Fruit fly (Drosophila melanogaster) whole organism, embryonic: ENCODE results near the gene CG4730.

ENCODE experiments used
- ATbp ChIP-seq: fragments of 200-800 bp; sonication (Bioruptor generic); optimal IDR thresholded peaks from 2 replicates; lab custom pipeline; 2017; ENCODE audit warnings: missing biosample characterization, mild to moderate bottlenecking, missing genetic modification characterization, missing genetic modification reagents
- Antp ChIP-seq: fragments of 200-800 bp; sonication (Bioruptor generic); optimal IDR thresholded peaks from 3 replicates; lab custom pipeline; 2016; ENCODE audit warnings: missing biosample characterization, missing genetic modification characterization
- CG10979 ChIP-seq: fragments of 200-800 bp; sonication (Bioruptor generic); optimal IDR thresholded peaks from 2 replicates; lab custom pipeline; 2018; ENCODE audit warnings: missing biosample characterization, mild to moderate bottlenecking, missing genetic modification characterization, moderate library complexity
- CG13287 ChIP-seq: fragments of 200-800 bp; sonication (Bioruptor generic); IDR thresholded peaks from 2 replicates; pipeline ENCODE4 v1.3.6; 2022; ENCODE audit warnings: missing biosample characterization, missing genetic modification characterization; ENCODE audit not compliant: partially characterized antibody
- CG17385 ChIP-seq: fragments of 200-800 bp; sonication (Bioruptor generic); optimal IDR thresholded peaks from 3 replicates; lab custom pipeline; 2018; ENCODE audit warnings: missing biosample characterization, mild to moderate bottlenecking, missing genetic modification characterization
- CG18619 ChIP-seq: fragments of 200-800 bp; sonication (Bioruptor generic); optimal IDR thresholded peaks from 3 replicates; lab custom pipeline; 2017; ENCODE audit warnings: missing biosample characterization, mild to moderate bottlenecking, missing genetic modification characterization
- CG2875 ChIP-seq: fragments of 200-800 bp; sonication (Bioruptor generic); optimal IDR thresholded peaks from 2 replicates; lab custom pipeline; 2017; ENCODE audit warnings: missing biosample characterization, mild to moderate bottlenecking, missing genetic modification characterization, missing genetic modification reagents
- CG30431 ChIP-seq: fragments of 200-800 bp; sonication (Bioruptor generic); optimal IDR thresholded peaks from 2 replicates; lab custom pipeline; 2017; ENCODE audit warnings: missing biosample characterization, missing genetic modification characterization
- CG32767 ChIP-seq: fragments of 200-800 bp; sonication (Bioruptor generic); IDR thresholded peaks from 2 replicates; pipeline ENCODE4 v1.3.6; 2022; ENCODE audit warnings: missing biosample characterization, missing genetic modification characterization
- CG3838 ChIP-seq: fragments of 200-800 bp; sonication (Bioruptor generic); optimal IDR thresholded peaks from 3 replicates; lab custom pipeline; 2016; ENCODE audit warnings: missing biosample characterization, missing genetic modification characterization
- CG3847 ChIP-seq: fragments of 200-800 bp; sonication (Bioruptor generic); IDR thresholded peaks from 2 replicates; pipeline ENCODE4 v1.3.6; 2022; ENCODE audit warnings: missing biosample characterization, missing genetic modification characterization
- CG4282 ChIP-seq: fragments of 200-800 bp; sonication (Bioruptor generic); optimal IDR thresholded peaks from 2 replicates; lab custom pipeline; 2016; ENCODE audit warnings: missing biosample characterization, missing genetic modification characterization
- CG5180 ChIP-seq: fragments of 200-800 bp; sonication (Bioruptor generic); optimal IDR thresholded peaks from 3 replicates; lab custom pipeline; 2017; ENCODE audit warnings: missing biosample characterization, missing genetic modification characterization, mild to moderate bottlenecking, moderate library complexity, missing genetic modification reagents
- CG6791 ChIP-seq: fragments of 200-800 bp; sonication (Bioruptor generic); IDR thresholded peaks from 3 replicates; pipeline ENCODE4 v1.3.6; 2022; ENCODE audit warnings: missing biosample characterization, missing genetic modification characterization; ENCODE audit not compliant: partially characterized antibody
- CG7928 ChIP-seq: fragments of 200-800 bp; sonication (Bioruptor generic); optimal IDR thresholded peaks from 2 replicates; lab custom pipeline; 2017; ENCODE audit warnings: missing biosample characterization, mild to moderate bottlenecking, missing genetic modification characterization
- CG8089 ChIP-seq: fragments of 200-800 bp; sonication (Bioruptor generic); optimal IDR thresholded peaks from 3 replicates; lab custom pipeline; 2016; ENCODE audit warnings: missing biosample characterization, missing genetic modification characterization
- CG8478 ChIP-seq: fragments of >200 bp; optimal IDR thresholded peaks from 2 replicates; lab custom pipeline; 2018
- CG8924 ChIP-seq: fragments of 200-800 bp; optimal IDR thresholded peaks from 3 replicates; lab custom pipeline; 2019; ENCODE audit warnings: missing biosample characterization, mild to moderate bottlenecking, missing genetic modification characterization, moderate library complexity
- CG9215 ChIP-seq: fragments of 200-800 bp; sonication (Bioruptor generic); IDR thresholded peaks from 2 replicates; pipeline ENCODE4 v1.3.6; 2022; ENCODE audit warnings: missing biosample characterization, missing genetic modification characterization
- CG9797 ChIP-seq: fragments of 200-800 bp; sonication (Bioruptor generic); optimal IDR thresholded peaks from 3 replicates; lab custom pipeline; 2018; ENCODE audit warnings: missing biosample characterization, mild to moderate bottlenecking, missing genetic modification characterization
- CG9932 ChIP-seq: fragments of 200-800 bp; sonication (Bioruptor generic); IDR thresholded peaks from 2 replicates; pipeline ENCODE4 v1.3.6; 2022; ENCODE audit warnings: missing biosample characterization, missing genetic modification characterization
- Dfd ChIP-seq, 2 experiments: fragments of >200 bp; optimal IDR thresholded peaks; 2 replicates each; lab custom pipeline; 2017; ENCODE audit warnings: missing biosample characterization in 2 of 2, missing genetic modification characterization in 2 of 2
- Fer1 ChIP-seq: fragments of 200-800 bp; sonication (Bioruptor generic); optimal IDR thresholded peaks from 2 replicates; lab custom pipeline; 2017; ENCODE audit warnings: missing biosample characterization, mild to moderate bottlenecking, missing genetic modification characterization
- Fer2 ChIP-seq: fragments of 200-800 bp; sonication (Bioruptor generic); optimal IDR thresholded peaks from 2 replicates; lab custom pipeline; 2018; ENCODE audit warnings: missing biosample characterization, mild to moderate bottlenecking, missing genetic modification characterization, moderate library complexity
- Gsc ChIP-seq: fragments of 200-800 bp; sonication (Bioruptor generic); IDR thresholded peaks from 2 replicates; pipeline ENCODE4 v1.3.6; 2022; ENCODE audit warnings: missing biosample characterization, missing genetic modification characterization
- Kr ChIP-seq: fragments of 200-800 bp; sonication (Bioruptor generic); optimal IDR thresholded peaks from 2 replicates; lab custom pipeline; 2017; ENCODE audit warnings: missing biosample characterization, mild to moderate bottlenecking, missing genetic modification characterization
- Ptx1 ChIP-seq: fragments of 200-800 bp; sonication (Bioruptor generic); IDR thresholded peaks from 2 replicates; pipeline ENCODE4 v1.3.6; 2022; ENCODE audit warnings: missing biosample characterization, missing genetic modification characterization
- Six4 ChIP-seq: fragments of 200-800 bp; sonication (Bioruptor generic); optimal IDR thresholded peaks from 2 replicates; lab custom pipeline; 2016; ENCODE audit warnings: missing biosample characterization, missing genetic modification characterization
- Spps ChIP-seq: fragments of 200-800 bp; sonication (Bioruptor generic); optimal IDR thresholded peaks from 2 replicates; lab custom pipeline; 2018; ENCODE audit warnings: missing biosample characterization, mild to moderate bottlenecking, missing genetic modification characterization
- Xrp1 ChIP-seq: fragments of 200-800 bp; sonication (Bioruptor generic); IDR thresholded peaks from 2 replicates; pipeline ENCODE4 v1.3.6; 2022; ENCODE audit warnings: missing biosample characterization, missing genetic modification characterization
- abd-A ChIP-seq: fragments of 200-800 bp; sonication (Bioruptor generic); optimal IDR thresholded peaks from 3 replicates; lab custom pipeline; 2019; ENCODE audit warnings: missing biosample characterization, mild to moderate bottlenecking, missing genetic modification characterization, moderate library complexity
- al ChIP-seq: fragments of 200-800 bp; sonication (Bioruptor generic); IDR thresholded peaks from 2 replicates; pipeline ENCODE4 v1.3.6; 2022; ENCODE audit warnings: missing biosample characterization, missing genetic modification characterization
- ash1 ChIP-seq: fragments of 200-800 bp; sonication (Bioruptor generic); optimal IDR thresholded peaks from 2 replicates; lab custom pipeline; 2018; ENCODE audit warnings: missing biosample characterization, mild to moderate bottlenecking, missing genetic modification characterization
- bab2 ChIP-seq: fragments of 200-800 bp; sonication (Bioruptor generic); optimal IDR thresholded peaks from 2 replicates; lab custom pipeline; 2016; ENCODE audit warnings: missing biosample characterization, missing genetic modification characterization
- cato ChIP-seq: fragments of 200-800 bp; sonication (Bioruptor generic); optimal IDR thresholded peaks from 2 replicates; lab custom pipeline; 2016; ENCODE audit warnings: missing biosample characterization, missing genetic modification characterization, borderline replicate concordance
- caup ChIP-seq: fragments of 200-800 bp; sonication (Bioruptor generic); optimal IDR thresholded peaks from 3 replicates; lab custom pipeline; 2017; ENCODE audit warnings: missing biosample characterization, mild to moderate bottlenecking, missing genetic modification characterization, moderate library complexity; ENCODE audit not compliant: severe bottlenecking
- chm ChIP-seq: fragments of 200-800 bp; sonication (Bioruptor generic); IDR thresholded peaks from 2 replicates; pipeline ENCODE4 v1.3.6; 2022; ENCODE audit warnings: missing biosample characterization, missing genetic modification characterization
- eve ChIP-seq, 2 experiments: fragments of >200 bp; optimal IDR thresholded peaks; 2 replicates each; lab custom pipeline; 2017; ENCODE audit warnings: missing biosample characterization in 2 of 2, missing genetic modification characterization in 2 of 2
- gsb-n ChIP-seq: fragments of 200-800 bp; sonication (Bioruptor generic); optimal IDR thresholded peaks from 3 replicates; lab custom pipeline; 2018; ENCODE audit warnings: missing biosample characterization, mild to moderate bottlenecking, missing genetic modification characterization
- luna ChIP-seq: fragments of 200-800 bp; sonication (Bioruptor generic); optimal IDR thresholded peaks from 2 replicates; lab custom pipeline; 2016; ENCODE audit warnings: missing biosample characterization, missing genetic modification characterization
- pfk ChIP-seq: fragments of 200-800 bp; sonication (Bioruptor generic); optimal IDR thresholded peaks from 2 replicates; lab custom pipeline; 2018; ENCODE audit warnings: missing biosample characterization, mild to moderate bottlenecking, missing genetic modification characterization, moderate library complexity
- pho ChIP-seq: fragments of 200-800 bp; sonication (Bioruptor generic); optimal IDR thresholded peaks from 2 replicates; lab custom pipeline; 2016; ENCODE audit warnings: missing biosample characterization, missing genetic modification characterization
- pnt ChIP-seq: fragments of 200-800 bp; sonication (Bioruptor generic); optimal IDR thresholded peaks from 3 replicates; lab custom pipeline; 2016; ENCODE audit warnings: missing biosample characterization, missing genetic modification characterization
- pzg ChIP-seq: fragments of 200-800 bp; sonication (Bioruptor generic); optimal IDR thresholded peaks from 3 replicates; lab custom pipeline; 2018; ENCODE audit warnings: missing biosample characterization, mild to moderate bottlenecking, missing genetic modification characterization, moderate library complexity
- sd ChIP-seq: fragments of 200-800 bp; sonication (Bioruptor generic); optimal IDR thresholded peaks from 3 replicates; lab custom pipeline; 2018; ENCODE audit warnings: missing biosample characterization, mild to moderate bottlenecking, missing genetic modification characterization, moderate library complexity
- sr ChIP-seq: fragments of 200-800 bp; sonication (Bioruptor generic); IDR thresholded peaks from 3 replicates; pipeline ENCODE4 v1.3.6; 2022; ENCODE audit warnings: missing biosample characterization, missing genetic modification characterization
- sug ChIP-seq: fragments of 200-800 bp; optimal IDR thresholded peaks from 2 replicates; lab custom pipeline; 2019; ENCODE audit warnings: missing biosample characterization, mild to moderate bottlenecking, missing genetic modification characterization, moderate library complexity
- tio ChIP-seq: fragments of 200-800 bp; sonication (Bioruptor generic); optimal IDR thresholded peaks from 2 replicates; lab custom pipeline; 2017; ENCODE audit warnings: missing biosample characterization, missing genetic modification characterization, inconsistent platforms
- toy ChIP-seq: fragments of 200-800 bp; sonication (Bioruptor generic); IDR thresholded peaks from 2 replicates; pipeline ENCODE4 v1.3.6; 2022; ENCODE audit warnings: missing biosample characterization, missing genetic modification characterization
- unc-4 ChIP-seq: fragments of 200-800 bp; sonication (Bioruptor generic); IDR thresholded peaks from 2 replicates; pipeline ENCODE4 v1.3.6; 2022; ENCODE audit warnings: missing biosample characterization, missing genetic modification characterization; ENCODE audit not compliant: partially characterized antibody
- vvl ChIP-seq: fragments of 200-800 bp; sonication (Bioruptor generic); IDR thresholded peaks from 2 replicates; pipeline ENCODE4 v1.3.6; 2022; ENCODE audit warnings: missing biosample characterization, missing genetic modification characterization

CG4730 gene

dm6 chr3R:25661531-25662193 is 16.8 kb downstream of the CG4730 start, which contains the start of gene RASSF8 (continued):
- TF ChIP-seq abd-A (no peak), sd (tag; lab: Kevin White, UChicago) (peak; percentile 58), CG6791 (peak; percentile 83), bab2 (GFP tag; lab: Kevin White, UChicago) (peak; percentile 29), chm (no peak), sr (GFP tag; lab: Robert Waterston, UW) (no peak), pzg (peak; percentile 39), unc-4 (peak; percentile 61), CG8089 (GFP tag; lab: Kevin White, UChicago) (no peak), pnt (GFP tag; lab: Kevin White, UChicago) (no peak), CG9797 (GFP tag; lab: Kevin White, UChicago) (no peak), Six4 (GFP tag; lab: Kevin White, UChicago) (no peak), Kr (GFP tag; lab: Kevin White, UChicago) (no peak), cato (GFP tag; lab: Kevin White, UChicago) (no peak), Fer2 (no peak), eve (GFP tag; optimal IDR thresholded peaks at IDR 0.05; lab: Kevin White, UChicago) (no peak), Fer1 (GFP tag; lab: Kevin White, UChicago) (peak; percentile 44), CG4282 (GFP tag; lab: Kevin White, UChicago) (no peak), Antp (GFP tag; lab: Kevin White, UChicago) (peak; percentile 27), Dfd (GFP tag; optimal IDR thresholded peaks at IDR 0.05; lab: Kevin White, UChicago) (no peak), pho (GFP tag; lab: Kevin White, UChicago) (peak; percentile 32), CG7928 (peak; percentile 87), gsb-n (tag; lab: Kevin White, UChicago) (no peak), ash1 (GFP tag; lab: Kevin White, UChicago) (no peak), CG9932 (GFP tag; lab: Robert Waterston, UW) (peak; percentile 79), pfk (GFP tag; lab: Kevin White, UChicago) (no peak), caup (no peak), Spps (tag; lab: Kevin White, UChicago) (no peak), CG5180 (GFP tag; lab: Kevin White, UChicago) (no peak), CG18619 (GFP tag; lab: Kevin White, UChicago) (no peak), vvl (GFP tag; lab: Robert Waterston, UW) (no peak; the same call in 1 of the 2 replicates), Gsc (GFP tag; lab: Robert Waterston, UW) (no peak), CG17385 (peak; percentile 95), CG30431 (no peak), Xrp1 (no peak; the same call in 1 of the 2 replicates), luna (GFP tag; lab: Kevin White, UChicago) (no peak), Ptx1 (GFP tag; lab: Robert Waterston, UW) (no peak), CG2875 (GFP tag; lab: Kevin White, UChicago) (no peak), CG13287 (GFP tag; lab: Robert Waterston, UW) (peak; percentile 71), CG9215 (GFP tag; lab: Robert Waterston, UW) (no peak), CG3838 (GFP tag; lab: Kevin White, UChicago) (no peak), CG32767 (GFP tag; lab: Robert Waterston, UW) (no peak), tio (no peak), CG3847 (GFP tag; lab: Robert Waterston, UW) (peak; percentile 22; the same call in 1 of the 2 replicates), ATbp (GFP tag; lab: Kevin White, UChicago) (no peak), toy (GFP tag; lab: Robert Waterston, UW) (no peak), CG8924 (tag; lab: Kevin White, UChicago) (no peak), sug (tag; lab: Kevin White, UChicago) (peak; percentile 38), CG8478 (lab: Kevin White, UChicago) (no peak), CG10979 (tag; lab: Kevin White, UChicago) (no peak), al (GFP tag; lab: Robert Waterston, UW) (peak; percentile 13; the same call in 1 of the 2 replicates)
